Fruit fly (Drosophila melanogaster) whole organism, embryonic: ENCODE results near the gene CG6149.

ENCODE experiments used
- Abd-B ChIP-seq: fragments of 200-800 bp; sonication (Bioruptor generic); optimal IDR thresholded peaks from 2 replicates; lab custom pipeline; 2018; ENCODE audit warnings: missing biosample characterization, mild to moderate bottlenecking, missing genetic modification characterization, moderate library complexity
- Atf3 ChIP-seq: fragments of 200-800 bp; sonication (Bioruptor generic); optimal IDR thresholded peaks from 3 replicates; lab custom pipeline; 2016; ENCODE audit warnings: missing biosample characterization, missing genetic modification characterization
- Atf6 ChIP-seq: fragments of 200-800 bp; sonication (Bioruptor generic); IDR thresholded peaks from 2 replicates; pipeline ENCODE4 v1.3.6; 2022; ENCODE audit warnings: missing biosample characterization, missing genetic modification characterization
- Bgb ChIP-seq: fragments of 200-800 bp; sonication (Bioruptor generic); IDR thresholded peaks from 2 replicates; pipeline ENCODE4 v1.3.6; 2022; ENCODE audit warnings: missing biosample characterization, missing genetic modification characterization; ENCODE audit not compliant: partially characterized antibody
- CG10147 ChIP-seq: fragments of 200-800 bp; sonication (Bioruptor generic); optimal IDR thresholded peaks from 2 replicates; lab custom pipeline; 2019; ENCODE audit warnings: missing biosample characterization, mild to moderate bottlenecking, missing genetic modification characterization, moderate library complexity
- CG10274 ChIP-seq: fragments of 200-800 bp; sonication (Bioruptor generic); optimal IDR thresholded peaks from 3 replicates; lab custom pipeline; 2017; ENCODE audit warnings: missing biosample characterization, mild to moderate bottlenecking, missing genetic modification characterization
- CG10543 ChIP-seq: fragments of 200-800 bp; sonication (Bioruptor generic); optimal IDR thresholded peaks from 3 replicates; lab custom pipeline; 2017; ENCODE audit warnings: missing biosample characterization, mild to moderate bottlenecking, missing genetic modification characterization, moderate library complexity
- CG11696 ChIP-seq: fragments of 200-800 bp; sonication (Bioruptor generic); IDR thresholded peaks from 2 replicates; pipeline ENCODE4 v1.3.6; 2022; ENCODE audit warnings: missing biosample characterization, missing genetic modification characterization
- CG16815 ChIP-seq: fragments of 200-800 bp; sonication (Bioruptor generic); optimal IDR thresholded peaks from 3 replicates; lab custom pipeline; 2017; ENCODE audit warnings: missing biosample characterization, mild to moderate bottlenecking, missing genetic modification characterization
- CG17829 ChIP-seq: fragments of 200-800 bp; optimal IDR thresholded peaks from 2 replicates; lab custom pipeline; 2019; ENCODE audit warnings: missing biosample characterization, mild to moderate bottlenecking, missing genetic modification characterization, moderate library complexity
- CG1832 ChIP-seq: fragments of 200-800 bp; sonication (Bioruptor generic); optimal IDR thresholded peaks from 2 replicates; lab custom pipeline; 2017; ENCODE audit warnings: missing biosample characterization, mild to moderate bottlenecking, missing genetic modification characterization, inconsistent platforms
- CG18764 ChIP-seq: fragments of 200-800 bp; sonication (Bioruptor generic); optimal IDR thresholded peaks from 3 replicates; lab custom pipeline; 2016; ENCODE audit warnings: missing biosample characterization, missing genetic modification characterization
- CG30020 ChIP-seq: fragments of 200-800 bp; optimal IDR thresholded peaks from 2 replicates; lab custom pipeline; 2019; ENCODE audit warnings: missing biosample characterization, mild to moderate bottlenecking, missing genetic modification characterization, moderate library complexity
- CG30431 ChIP-seq: fragments of 200-800 bp; sonication (Bioruptor generic); optimal IDR thresholded peaks from 2 replicates; lab custom pipeline; 2017; ENCODE audit warnings: missing biosample characterization, missing genetic modification characterization
- CG7839 ChIP-seq: fragments of 200-800 bp; sonication (Bioruptor generic); optimal IDR thresholded peaks from 3 replicates; lab custom pipeline; 2018; ENCODE audit warnings: missing biosample characterization, mild to moderate bottlenecking, missing genetic modification characterization, moderate library complexity
- CG8281 ChIP-seq: fragments of 200-800 bp; sonication (Bioruptor generic); optimal IDR thresholded peaks from 2 replicates; lab custom pipeline; 2018; ENCODE audit warnings: missing biosample characterization, mild to moderate bottlenecking, missing genetic modification characterization, moderate library complexity
- CG8388 ChIP-seq: fragments of 200-800 bp; sonication (Bioruptor generic); optimal IDR thresholded peaks from 2 replicates; lab custom pipeline; 2019; ENCODE audit warnings: missing biosample characterization, mild to moderate bottlenecking, missing genetic modification characterization, moderate library complexity
- CG8478 ChIP-seq: fragments of >200 bp; optimal IDR thresholded peaks from 2 replicates; lab custom pipeline; 2018
- CG9215 ChIP-seq: fragments of 200-800 bp; sonication (Bioruptor generic); IDR thresholded peaks from 2 replicates; pipeline ENCODE4 v1.3.6; 2022; ENCODE audit warnings: missing biosample characterization, missing genetic modification characterization
- Camta ChIP-seq: fragments of 200-800 bp; sonication (Bioruptor generic); optimal IDR thresholded peaks from 2 replicates; lab custom pipeline; 2016; ENCODE audit warnings: missing biosample characterization, missing genetic modification characterization
- Dbx ChIP-seq: fragments of 200-800 bp; sonication (Bioruptor generic); IDR thresholded peaks from 3 replicates; pipeline ENCODE4 v1.3.6; 2022; ENCODE audit warnings: missing biosample characterization, missing genetic modification characterization
- Dfd ChIP-seq, 2 experiments: fragments of >200 bp; optimal IDR thresholded peaks; 2 replicates each; lab custom pipeline; 2017; ENCODE audit warnings: missing biosample characterization in 2 of 2, missing genetic modification characterization in 2 of 2
- Dp ChIP-seq: fragments of 200-800 bp; sonication (Bioruptor generic); optimal IDR thresholded peaks from 2 replicates; lab custom pipeline; 2018; ENCODE audit warnings: missing biosample characterization, mild to moderate bottlenecking, missing genetic modification characterization, moderate library complexity
- Eip74EF ChIP-seq, 2 experiments: fragments of 200-800 bp in 1 of 2; fragments of >200 bp in 1 of 2; sonication (Bioruptor generic) in 1 of 2; optimal IDR thresholded peaks; 2 replicates each; lab custom pipeline; 2017 to 2019; ENCODE audit warnings: missing biosample characterization in 2 of 2, missing genetic modification characterization in 2 of 2, mild to moderate bottlenecking in 1 of 2, moderate library complexity in 1 of 2
- Ets65A ChIP-seq: fragments of 200-800 bp; sonication (Bioruptor generic); peaks from one replicate; lab custom pipeline; 2016; ENCODE audit warnings: missing biosample characterization, missing genetic modification characterization
- Fer2 ChIP-seq: fragments of 200-800 bp; sonication (Bioruptor generic); optimal IDR thresholded peaks from 2 replicates; lab custom pipeline; 2018; ENCODE audit warnings: missing biosample characterization, mild to moderate bottlenecking, missing genetic modification characterization, moderate library complexity
- Fer3 ChIP-seq: fragments of 200-800 bp; sonication (Bioruptor generic); optimal IDR thresholded peaks from 2 replicates; lab custom pipeline; 2018; ENCODE audit warnings: missing biosample characterization, mild to moderate bottlenecking, missing genetic modification characterization, moderate library complexity
- GATAe ChIP-seq: fragments of 200-800 bp; sonication (Bioruptor generic); conservative IDR thresholded peaks from 2 replicates; pipeline ENCODE4 v1.3.6; 2022; ENCODE audit warnings: missing biosample characterization, missing genetic modification characterization
- H2.0 ChIP-seq: fragments of 200-800 bp; sonication (Bioruptor generic); IDR thresholded peaks from 2 replicates; pipeline ENCODE4 v1.3.6; 2022; ENCODE audit warnings: missing biosample characterization, missing genetic modification characterization
- Hmr ChIP-seq: fragments of 200-800 bp; sonication (Bioruptor generic); optimal IDR thresholded peaks from 3 replicates; lab custom pipeline; 2017; ENCODE audit warnings: mild to moderate bottlenecking, missing biosample characterization, missing genetic modification reagents, missing genetic modification characterization
- NC2α ChIP-seq: fragments of 200-800 bp; sonication (Bioruptor generic); optimal IDR thresholded peaks from 2 replicates; lab custom pipeline; 2016; ENCODE audit warnings: missing biosample characterization, missing genetic modification characterization
- NFAT ChIP-seq: fragments of 200-800 bp; sonication (Bioruptor generic); IDR thresholded peaks from 2 replicates; pipeline ENCODE4 v1.3.6; 2022; ENCODE audit warnings: missing biosample characterization, missing genetic modification characterization
- Oli ChIP-seq: fragments of 200-800 bp; sonication (Bioruptor generic); optimal IDR thresholded peaks from 2 replicates; lab custom pipeline; 2018; ENCODE audit warnings: missing biosample characterization, mild to moderate bottlenecking, missing genetic modification characterization, moderate library complexity
- PHDP ChIP-seq: fragments of 200-800 bp; sonication (Bioruptor generic); optimal IDR thresholded peaks from 3 replicates; lab custom pipeline; 2018; ENCODE audit warnings: missing biosample characterization, mild to moderate bottlenecking, missing genetic modification characterization, moderate library complexity
- Taf1 ChIP-seq: fragments of 200-800 bp; sonication (Bioruptor generic); IDR thresholded peaks from 2 replicates; pipeline ENCODE4 v1.3.6; 2022; ENCODE audit warnings: missing biosample characterization, missing genetic modification characterization
- bbx ChIP-seq: fragments of 200-800 bp; sonication (Bioruptor generic); IDR thresholded peaks from 2 replicates; pipeline ENCODE4 v1.3.6; 2022; ENCODE audit warnings: missing biosample characterization, missing genetic modification characterization; ENCODE audit not compliant: partially characterized antibody
- caup ChIP-seq: fragments of 200-800 bp; sonication (Bioruptor generic); optimal IDR thresholded peaks from 3 replicates; lab custom pipeline; 2017; ENCODE audit warnings: missing biosample characterization, mild to moderate bottlenecking, missing genetic modification characterization, moderate library complexity; ENCODE audit not compliant: severe bottlenecking
- ems ChIP-seq: fragments of 200-800 bp; sonication (Bioruptor generic); optimal IDR thresholded peaks from 3 replicates; lab custom pipeline; 2016; ENCODE audit warnings: missing biosample characterization, missing genetic modification characterization
- ewg ChIP-seq: fragments of 200-800 bp; sonication (Bioruptor generic); optimal IDR thresholded peaks from 3 replicates; lab custom pipeline; 2017; ENCODE audit warnings: mild to moderate bottlenecking, missing biosample characterization, missing genetic modification reagents, missing genetic modification characterization
- fu2 ChIP-seq: fragments of 200-800 bp; sonication (Bioruptor generic); optimal IDR thresholded peaks from 2 replicates; lab custom pipeline; 2016; ENCODE audit warnings: missing biosample characterization, missing genetic modification characterization
- gcm ChIP-seq: fragments of 200-800 bp; sonication (Bioruptor generic); optimal IDR thresholded peaks from 2 replicates; lab custom pipeline; 2019; ENCODE audit warnings: missing biosample characterization, mild to moderate bottlenecking, missing genetic modification characterization, moderate library complexity
- gem ChIP-seq: fragments of 200-800 bp; sonication (Bioruptor generic); optimal IDR thresholded peaks from 2 replicates; lab custom pipeline; 2019; ENCODE audit warnings: missing biosample characterization, mild to moderate bottlenecking, missing genetic modification characterization, moderate library complexity
- gfzf ChIP-seq: fragments of 200-800 bp; sonication (Bioruptor generic); optimal IDR thresholded peaks from 2 replicates; lab custom pipeline; 2016; ENCODE audit warnings: missing biosample characterization, mild to moderate bottlenecking, missing genetic modification characterization, moderate library complexity
- jigr1 ChIP-seq: fragments of 200-800 bp; sonication (Bioruptor generic); IDR thresholded peaks from 3 replicates; pipeline ENCODE4 v1.3.6; 2022; ENCODE audit warnings: missing biosample characterization, missing genetic modification characterization
- jumu ChIP-seq: fragments of 200-800 bp; sonication (Bioruptor generic); optimal IDR thresholded peaks from 3 replicates; lab custom pipeline; 2016; ENCODE audit warnings: missing biosample characterization, missing genetic modification characterization
- mld ChIP-seq: fragments of 200-800 bp; sonication (Bioruptor generic); IDR thresholded peaks from 3 replicates; pipeline ENCODE4 v1.3.6; 2022; ENCODE audit warnings: missing biosample characterization, missing genetic modification characterization; ENCODE audit not compliant: partially characterized antibody
- tap ChIP-seq: fragments of 200-800 bp; optimal IDR thresholded peaks from 3 replicates; lab custom pipeline; 2019; ENCODE audit warnings: missing biosample characterization, mild to moderate bottlenecking, missing genetic modification characterization, moderate library complexity
- trem ChIP-seq: fragments of 200-800 bp; optimal IDR thresholded peaks from 3 replicates; lab custom pipeline; 2019; ENCODE audit warnings: missing biosample characterization, mild to moderate bottlenecking, missing genetic modification characterization, moderate library complexity
- unpg ChIP-seq: fragments of 200-800 bp; sonication (Bioruptor generic); optimal IDR thresholded peaks from 3 replicates; lab custom pipeline; 2018; ENCODE audit warnings: missing biosample characterization, mild to moderate bottlenecking, missing genetic modification characterization, moderate library complexity

The CG6149 gene

dm6 chr3L:11398484-11399088 is 36.7 kb downstream of the CG6149 start (continued):
- TF ChIP-seq tap (tag; lab: Kevin White, UChicago) (peak; percentile 1), Camta (GFP tag; lab: Kevin White, UChicago) (no peak), CG18764 (GFP tag; lab: Kevin White, UChicago) (peak; percentile 9), CG11696 (GFP tag; lab: Robert Waterston, UW) (no peak), caup (GFP tag; lab: Kevin White, UChicago) (peak; percentile 60), Fer2 (no peak), fu2 (no peak), CG17829 (tag; lab: Kevin White, UChicago) (peak; percentile 87), CG8281 (tag; lab: Kevin White, UChicago) (no peak), CG30431 (GFP tag; lab: Kevin White, UChicago) (no peak), Atf6 (GFP tag; lab: Robert Waterston, UW) (peak; percentile 34; the same call in 1 of the 2 replicates), gcm (GFP tag; lab: Kevin White, UChicago) (peak; percentile 46), CG8478 (lab: Kevin White, UChicago) (no peak), Hmr (GFP tag; lab: Kevin White, UChicago) (peak; percentile 70), Eip74EF (GFP tag; optimal IDR thresholded peaks at IDR 0.05; lab: Kevin White, UChicago) (peak in 1 of 2 experiments; percentile 88), CG10274 (GFP tag; lab: Kevin White, UChicago) (no peak), NC2α (GFP tag; lab: Kevin White, UChicago) (no peak), jumu (GFP tag; lab: Kevin White, UChicago) (no peak), Abd-B (peak; percentile 81), CG16815 (GFP tag; lab: Kevin White, UChicago) (no peak), Bgb (GFP tag; lab: Robert Waterston, UW) (no peak), bbx (GFP tag; lab: Robert Waterston, UW) (no peak), Taf1 (GFP tag; lab: Robert Waterston, UW) (no peak), ewg (GFP tag; lab: Kevin White, UChicago) (no peak), gfzf (GFP tag; lab: Kevin White, UChicago) (no peak), ems (GFP tag; lab: Kevin White, UChicago) (no peak), CG30020 (no peak), CG10147 (GFP tag; lab: Kevin White, UChicago) (peak; percentile 48), CG9215 (GFP tag; lab: Robert Waterston, UW) (no peak), trem (tag; lab: Kevin White, UChicago) (peak; percentile 36), NFAT (GFP tag; lab: Robert Waterston, UW) (no peak), Dfd (GFP tag; optimal IDR thresholded peaks at IDR 0.05; lab: Kevin White, UChicago) (no peak), CG10543 (GFP tag; lab: Kevin White, UChicago) (no peak), Oli (peak; percentile 46), gem (peak; percentile 91), Atf3 (no peak), Dp (GFP tag; lab: Kevin White, UChicago) (no peak), Ets65A (GFP tag; lab: Kevin White, UChicago) (peak; percentile 82), Fer3 (tag; lab: Kevin White, UChicago) (peak; percentile 34), CG8388 (peak; percentile 75), H2.0 (0 out of 2 replicates have a peak, but pooled peaks have one; percentile 18), CG1832 (GFP tag; lab: Kevin White, UChicago) (no peak), unpg (peak; percentile 77), GATAe (GFP tag; lab: Robert Waterston, UW) (no peak), jigr1 (GFP tag; lab: Robert Waterston, UW) (no peak), CG7839 (tag; lab: Kevin White, UChicago) (peak; percentile 67), mld (GFP tag; lab: Robert Waterston, UW) (no peak), PHDP (tag; lab: Kevin White, UChicago) (peak; percentile 56), Dbx (GFP tag; lab: Robert Waterston, UW) (0 out of 3 replicates have a peak, but pooled peaks have one; percentile 47)
